Worm (Caenorhabditis elegans): ENCODE data around the gene dao-6.

- no peak for TF ChIP-seq nhr-77 (tag; optimal IDR thresholded peaks at IDR 0.05)
- no peak for TF ChIP-seq unc-62 (GFP tag; optimal IDR thresholded peaks at IDR 0.05)
- no peak for TF ChIP-seq zag-1 (tag; optimal IDR thresholded peaks at IDR 0.05)
- no peak for TF ChIP-seq nhr-25 (tag; optimal IDR thresholded peaks at IDR 0.05)
- TF ChIP-seq nhr-11 (tag; optimal IDR thresholded peaks at IDR 0.05), result no peak
- TF ChIP-seq skn-1 (tag; optimal IDR thresholded peaks at IDR 0.05), result no peak
- TF ChIP-seq ceh-82 (tag; optimal IDR thresholded peaks at IDR 0.05), result no peak
- no peak for TF ChIP-seq F13H6.1 (tag; optimal IDR thresholded peaks at IDR 0.05)
- TF ChIP-seq alr-1 (tag; optimal IDR thresholded peaks at IDR 0.05), result no peak
- TF ChIP-seq mab-5 (tag; optimal IDR thresholded peaks at IDR 0.05), result no peak
Measured at ce11 chrIII:9740663-9741062, 4.7 kb upstream of the dao-6 start.

Data from whole organism, L2 larva.